Worm (Caenorhabditis elegans) whole organism, mixed stage, embryonic: ENCODE data around the gene nhr-125.
"Not testable (repeated sequence)": the region's sequence is repeated elsewhere in the genome, so short reads cannot be mapped to it uniquely, and the experiment has no call there.

Experiments used
- blmp-1 ChIP-seq: fragments of 150-350 bp; optimal IDR thresholded peaks from 2 replicates; lab custom pipeline; 2014; ENCODE audit warnings: missing biosample characterization, missing genetic modification characterization
- ceh-43 ChIP-seq: fragments of 200-800 bp; sonication (Bioruptor generic); optimal IDR thresholded peaks from 2 replicates; lab custom pipeline; 2018; ENCODE audit warnings: mild to moderate bottlenecking, missing genetic modification characterization, moderate library complexity, missing compliant biosample characterization
- drap-1 ChIP-seq: fragments of 200-800 bp; sonication (Bioruptor generic); optimal IDR thresholded peaks from 3 replicates; lab custom pipeline; 2018; ENCODE audit warnings: mild to moderate bottlenecking, missing genetic modification characterization, missing compliant biosample characterization
- elt-1 ChIP-seq: sonication (generic microtip); optimal IDR thresholded peaks from 2 replicates; lab custom pipeline; 2017; ENCODE audit warnings: missing genetic modification characterization, mild to moderate bottlenecking, missing compliant biosample characterization, antibody characterized with exemption, moderate library complexity, borderline replicate concordance; ENCODE audit not compliant: insufficient read depth
- flh-1 ChIP-seq: fragments of 200-800 bp; sonication (Bioruptor generic); optimal IDR thresholded peaks from 2 replicates; lab custom pipeline; 2018; ENCODE audit warnings: mild to moderate bottlenecking, missing genetic modification characterization, moderate library complexity, missing compliant biosample characterization
- ham-2 ChIP-seq: fragments of 200-800 bp; sonication (Bioruptor generic); optimal IDR thresholded peaks from 2 replicates; lab custom pipeline; 2018; ENCODE audit warnings: mild to moderate bottlenecking, missing genetic modification characterization, missing compliant biosample characterization
- hlh-1 ChIP-seq: fragments of 150-350 bp; optimal IDR thresholded peaks from 2 replicates; lab custom pipeline; 2014; ENCODE audit warnings: missing biosample characterization, missing genetic modification reagents, missing genetic modification characterization
- lin-13 ChIP-seq: fragments of 150-350 bp; optimal IDR thresholded peaks from 2 replicates; lab custom pipeline; 2014; ENCODE audit warnings: missing biosample characterization, missing genetic modification characterization
- mab-5 ChIP-seq: fragments of 150-350 bp; optimal IDR thresholded peaks from 2 replicates; lab custom pipeline; 2014; ENCODE audit warnings: missing biosample characterization, missing genetic modification characterization
- mep-1 ChIP-seq: fragments of 150-350 bp; optimal IDR thresholded peaks from 2 replicates; lab custom pipeline; 2017; ENCODE audit warnings: missing biosample characterization, missing genetic modification reagents, missing genetic modification characterization, inconsistent platforms
- mls-2 ChIP-seq: sonication (generic microtip); optimal IDR thresholded peaks from 2 replicates; lab custom pipeline; 2016; ENCODE audit warnings: mild to moderate bottlenecking, missing genetic modification characterization, moderate library complexity, missing compliant biosample characterization
- nhr-2 ChIP-seq: fragments of 150-350 bp; optimal IDR thresholded peaks from 2 replicates; lab custom pipeline; 2014; ENCODE audit warnings: missing biosample characterization, missing genetic modification characterization
- nhr-28 ChIP-seq: fragments of 150-350 bp; optimal IDR thresholded peaks from 2 replicates; lab custom pipeline; 2014; ENCODE audit warnings: missing biosample characterization, missing genetic modification characterization
- nhr-76 ChIP-seq: sonication (generic microtip); optimal IDR thresholded peaks from 2 replicates; lab custom pipeline; 2017; ENCODE audit warnings: missing biosample characterization, missing genetic modification characterization
- sptf-1 ChIP-seq: sonication (generic microtip); optimal IDR thresholded peaks from 2 replicates; lab custom pipeline; 2017; ENCODE audit warnings: mild to moderate bottlenecking, missing genetic modification characterization, moderate library complexity, missing compliant biosample characterization
- unc-39 ChIP-seq: fragments of 150-350 bp; optimal IDR thresholded peaks from 2 replicates; lab custom pipeline; 2014; ENCODE audit warnings: missing biosample characterization, missing genetic modification characterization
- unc-62 ChIP-seq: fragments of 150-350 bp; optimal IDR thresholded peaks from 2 replicates; lab custom pipeline; 2014; ENCODE audit warnings: missing biosample characterization, missing genetic modification reagents, missing genetic modification characterization
- ztf-11 ChIP-seq: fragments of 150-350 bp; optimal IDR thresholded peaks from 2 replicates; lab custom pipeline; 2014; ENCODE audit warnings: missing biosample characterization, missing genetic modification characterization

The nhr-125 gene

ce11 chrV:4278735-4279134 is 46.6 kb downstream of the nhr-125 start, which contains the start of gene srt-20:
TSS of gene srt-20 (minus strand) at chrV:4278835.
- TF ChIP-seq lin-13; blmp-1 (tag; lab: Kevin White, UChicago); ztf-11 (tag; lab: Kevin White, UChicago): not testable (repeated sequence)
- TF ChIP-seq, all 35 proteins: peak for 0; not testable (repeated sequence) for 35

DNA sequence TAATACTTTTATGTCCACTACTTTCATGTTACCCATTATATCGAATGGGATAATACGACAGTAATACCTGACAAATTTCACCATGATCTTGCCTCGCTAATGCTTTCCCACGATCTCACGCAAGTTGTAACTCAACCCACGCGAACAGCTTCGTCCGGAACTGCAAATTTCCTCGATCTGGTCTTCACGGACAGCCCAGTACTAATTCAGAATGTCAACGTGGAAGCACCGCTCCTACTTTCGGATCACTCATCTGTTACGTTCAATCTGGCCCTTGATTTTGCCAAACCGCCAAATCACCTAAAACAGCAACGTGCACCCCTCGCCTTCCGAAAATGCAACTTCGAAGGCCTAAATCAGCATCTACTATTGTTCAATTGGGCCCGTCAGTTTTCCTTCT is 51.9 kb downstream of the nhr-125 start:
- no peak for TF ChIP-seq drap-1
- no peak for TF ChIP-seq unc-39 (tag; lab: Kevin White, UChicago)
- no peak for TF ChIP-seq nhr-28 (tag; lab: Kevin White, UChicago)
- no peak for TF ChIP-seq mab-5 (tag; lab: Kevin White, UChicago)
- no peak for TF ChIP-seq sptf-1 (tag; lab: Kevin White, UChicago)
- TF ChIP-seq hlh-1 (tag; lab: Kevin White, UChicago) = no peak
- no peak for TF ChIP-seq nhr-2 (tag; lab: Kevin White, UChicago)
- no peak for TF ChIP-seq unc-62 (GFP tag; lab: Kevin White, UChicago)
- TF ChIP-seq mls-2 (tag; lab: Kevin White, UChicago) = no peak
- TF ChIP-seq nhr-76 (tag; lab: Kevin White, UChicago) = no peak
- no peak for TF ChIP-seq blmp-1 (tag; lab: Kevin White, UChicago)
- TF ChIP-seq ceh-43 (GFP tag; lab: Kevin White, UChicago) = no peak
- TF ChIP-seq ham-2 (GFP tag; lab: Kevin White, UChicago) = no peak
- no peak for TF ChIP-seq elt-1 (tag; lab: Kevin White, UChicago)
- no peak for TF ChIP-seq mep-1
- no peak for TF ChIP-seq lin-13
- no peak for TF ChIP-seq ztf-11 (tag; lab: Kevin White, UChicago)
- no peak for TF ChIP-seq flh-1
